Worm (Caenorhabditis elegans) whole organism, L3 larva: ENCODE data around the gene mlt-8.
"Not testable (repeated sequence)": the region's sequence is repeated elsewhere in the genome, so short reads cannot be mapped to it uniquely, and the experiment has no call there.

ENCODE experiments used
- R02D3.7 ChIP-seq: fragments of 150-350 bp; optimal IDR thresholded peaks from 2 replicates; lab custom pipeline; 2014; ENCODE audit warnings: missing biosample characterization, missing genetic modification characterization
- ZK546.5 ChIP-seq: sonication (generic microtip); optimal IDR thresholded peaks from 2 replicates; lab custom pipeline; 2017; ENCODE audit warnings: missing biosample characterization, missing genetic modification characterization
- ama-1 ChIP-seq: fragments of 150-350 bp; optimal IDR thresholded peaks from 2 replicates; lab custom pipeline; 2018
- ceh-16 ChIP-seq: sonication (generic microtip); optimal IDR thresholded peaks from 2 replicates; lab custom pipeline; 2017; ENCODE audit warnings: missing biosample characterization, missing genetic modification characterization
- ceh-28 ChIP-seq: fragments of 150-350 bp; optimal IDR thresholded peaks from 2 replicates; lab custom pipeline; 2014; ENCODE audit warnings: missing biosample characterization, missing genetic modification reagents, missing genetic modification characterization
- ceh-82 ChIP-seq: fragments of 150-350 bp; optimal IDR thresholded peaks from 2 replicates; lab custom pipeline; 2014; ENCODE audit warnings: missing biosample characterization, missing genetic modification characterization
- ceh-9 ChIP-seq: sonication (generic microtip); optimal IDR thresholded peaks from 2 replicates; lab custom pipeline; 2018; ENCODE audit warnings: missing biosample characterization, missing genetic modification characterization
- egl-27 ChIP-seq: sonication (generic microtip); optimal IDR thresholded peaks from 4 replicates; lab custom pipeline; 2017; ENCODE audit warnings: missing biosample characterization, missing genetic modification reagents, missing genetic modification characterization
- egl-5 ChIP-seq: fragments of 150-350 bp; optimal IDR thresholded peaks from 2 replicates; lab custom pipeline; 2017; ENCODE audit warnings: missing biosample characterization, missing genetic modification reagents, missing genetic modification characterization, inconsistent platforms
- elt-2 ChIP-seq: sonication (generic microtip); optimal IDR thresholded peaks from 2 replicates; lab custom pipeline; 2016; ENCODE audit warnings: missing genetic modification reagents, mild to moderate bottlenecking, missing genetic modification characterization, missing compliant biosample characterization
- eor-1 ChIP-seq, 2 experiments: fragments of 150-350 bp; optimal IDR thresholded peaks; 2 replicates each; lab custom pipeline; 2014 to 2018; ENCODE audit warnings: missing biosample characterization in 2 of 2, missing genetic modification characterization in 2 of 2
- fkh-10 ChIP-seq: sonication (generic microtip); optimal IDR thresholded peaks from 2 replicates; lab custom pipeline; 2017; ENCODE audit warnings: missing biosample characterization, missing genetic modification reagents, missing genetic modification characterization
- fkh-2 ChIP-seq: fragments of 150-350 bp; optimal IDR thresholded peaks from 2 replicates; lab custom pipeline; 2014; ENCODE audit warnings: missing biosample characterization, missing genetic modification reagents, missing genetic modification characterization
- hmg-11 ChIP-seq: sonication (generic microtip); optimal IDR thresholded peaks from 2 replicates; lab custom pipeline; 2016; ENCODE audit warnings: missing genetic modification characterization, missing compliant biosample characterization
- jun-1 ChIP-seq: fragments of 150-350 bp; optimal IDR thresholded peaks from 2 replicates; lab custom pipeline; 2014; ENCODE audit warnings: missing biosample characterization, missing genetic modification reagents, missing genetic modification characterization
- lin-39 ChIP-seq: fragments of 150-350 bp; optimal IDR thresholded peaks from 2 replicates; lab custom pipeline; 2018; ENCODE audit warnings: missing biosample characterization, missing genetic modification reagents, missing genetic modification characterization
- lsy-12 ChIP-seq: sonication (generic microtip); optimal IDR thresholded peaks from 2 replicates; lab custom pipeline; 2016; ENCODE audit warnings: mild to moderate bottlenecking, missing genetic modification characterization, missing compliant biosample characterization
- mdl-1 ChIP-seq: fragments of 150-350 bp; optimal IDR thresholded peaks from 2 replicates; lab custom pipeline; 2014; ENCODE audit warnings: missing biosample characterization, missing genetic modification characterization
- mml-1 ChIP-seq: fragments of 150-350 bp; sonication (generic microtip); optimal IDR thresholded peaks from 3 replicates; lab custom pipeline; 2014; ENCODE audit warnings: missing biosample characterization, missing genetic modification characterization
- nhr-11 ChIP-seq: fragments of 150-350 bp; optimal IDR thresholded peaks from 2 replicates; lab custom pipeline; 2014; ENCODE audit warnings: missing biosample characterization, missing genetic modification characterization
- nhr-12 ChIP-seq: fragments of 150-350 bp; optimal IDR thresholded peaks from 2 replicates; lab custom pipeline; 2014; ENCODE audit warnings: missing biosample characterization, missing genetic modification characterization
- nhr-23 ChIP-seq: fragments of 150-350 bp; optimal IDR thresholded peaks from 2 replicates; lab custom pipeline; 2014; ENCODE audit warnings: missing biosample characterization, missing genetic modification reagents, missing genetic modification characterization
- nhr-237 ChIP-seq: fragments of 150-350 bp; optimal IDR thresholded peaks from 2 replicates; lab custom pipeline; 2014; ENCODE audit warnings: missing biosample characterization, missing genetic modification characterization
- nhr-28 ChIP-seq: fragments of 150-350 bp; optimal IDR thresholded peaks from 2 replicates; lab custom pipeline; 2014; ENCODE audit warnings: missing biosample characterization, missing genetic modification characterization
- nhr-43 ChIP-seq: sonication (generic microtip); optimal IDR thresholded peaks from 2 replicates; lab custom pipeline; 2016; ENCODE audit warnings: mild to moderate bottlenecking, missing genetic modification characterization, missing compliant biosample characterization; ENCODE audit not compliant: poor library complexity, severe bottlenecking
- nhr-67 ChIP-seq: fragments of 150-350 bp; optimal IDR thresholded peaks from 2 replicates; lab custom pipeline; 2014; ENCODE audit warnings: missing biosample characterization, missing genetic modification characterization
- nhr-76 ChIP-seq: fragments of 150-350 bp; sonication (generic microtip); optimal IDR thresholded peaks from 5 replicates; lab custom pipeline; 2014; ENCODE audit warnings: missing biosample characterization, missing genetic modification characterization
- nhr-77 ChIP-seq: fragments of 150-350 bp; optimal IDR thresholded peaks from 2 replicates; lab custom pipeline; 2014; ENCODE audit warnings: missing biosample characterization, missing genetic modification characterization
- pha-4 ChIP-seq: fragments of 150-350 bp; optimal IDR thresholded peaks from 2 replicates; lab custom pipeline; 2014; ENCODE audit warnings: missing biosample characterization, missing genetic modification reagents, missing genetic modification characterization
- pqm-1 ChIP-seq: fragments of 150-350 bp; optimal IDR thresholded peaks from 2 replicates; lab custom pipeline; 2017; ENCODE audit warnings: missing biosample characterization, missing genetic modification characterization, inconsistent platforms
- sea-2 ChIP-seq: fragments of 150-350 bp; sonication (generic microtip); optimal IDR thresholded peaks from 4 replicates; lab custom pipeline; 2014; ENCODE audit warnings: missing biosample characterization, missing genetic modification reagents, missing genetic modification characterization
- skn-1 ChIP-seq: fragments of 150-350 bp; optimal IDR thresholded peaks from 2 replicates; lab custom pipeline; 2014; ENCODE audit warnings: missing biosample characterization, missing genetic modification characterization
- snpc-4 ChIP-seq: fragments of 150-350 bp; optimal IDR thresholded peaks from 2 replicates; lab custom pipeline; 2014; ENCODE audit warnings: missing biosample characterization, missing genetic modification characterization
- tbx-2 ChIP-seq: sonication (generic microtip); optimal IDR thresholded peaks from 2 replicates; lab custom pipeline; 2016; ENCODE audit warnings: mild to moderate bottlenecking, missing genetic modification characterization, missing compliant biosample characterization
- unc-62 ChIP-seq: fragments of 150-350 bp; sonication (generic microtip); optimal IDR thresholded peaks from 4 replicates; lab custom pipeline; 2014; ENCODE audit warnings: missing biosample characterization, missing genetic modification reagents, missing genetic modification characterization
- zag-1 ChIP-seq: fragments of 150-350 bp; optimal IDR thresholded peaks from 2 replicates; lab custom pipeline; 2014; ENCODE audit warnings: missing biosample characterization, missing genetic modification characterization
- ztf-11 ChIP-seq: fragments of 150-350 bp; optimal IDR thresholded peaks from 2 replicates; lab custom pipeline; 2014; ENCODE audit warnings: missing biosample characterization, missing genetic modification characterization
- ztf-4 ChIP-seq: fragments of 150-350 bp; optimal IDR thresholded peaks from 2 replicates; lab custom pipeline; 2014; ENCODE audit warnings: missing biosample characterization, missing genetic modification characterization

Gene mlt-8

DNA sequence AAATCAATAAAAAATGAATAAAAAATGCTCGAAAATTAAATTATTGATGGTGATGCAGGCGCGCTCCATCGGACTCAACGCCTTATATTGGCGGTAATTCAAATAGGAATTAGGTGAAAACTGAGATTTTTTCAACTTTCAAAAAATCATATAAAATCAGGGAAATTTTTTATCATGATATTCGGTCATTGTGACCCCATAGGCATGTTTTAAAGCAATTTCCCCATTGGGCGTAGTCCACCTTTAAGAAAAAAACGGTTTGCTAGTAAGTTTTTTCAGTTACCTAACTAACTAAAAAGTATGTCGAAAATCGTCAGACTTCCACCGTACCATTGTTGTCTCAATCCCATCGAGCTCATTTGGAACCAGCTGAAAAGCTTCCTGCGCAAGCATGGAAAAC, 21.3 kb upstream of the mlt-8 start, which contains the start of gene W08F4.1:
TSS of gene W08F4.1 (plus strand) at position 301 of the 400 bp plus-strand sequence.
- TF ChIP-seq sea-2 (GFP tag; lab: Kevin White, UChicago); snpc-4; R02D3.7: not testable (repeated sequence)
- TF ChIP-seq, all 47 proteins: peak for 0; not testable (repeated sequence) for 47

- TF ChIP-seq eor-1 (tag; optimal IDR thresholded peaks at IDR 0.05; lab: Kevin White, UChicago) = no peak
- no peak for TF ChIP-seq lin-39 (tag; lab: Kevin White, UChicago)
- no peak for TF ChIP-seq ceh-9
- no peak for TF ChIP-seq ZK546.5
- TF ChIP-seq nhr-67 (tag; lab: Kevin White, UChicago) = no peak
- TF ChIP-seq nhr-11 (tag; lab: Kevin White, UChicago) = no peak
- TF ChIP-seq hmg-11 = no peak
- TF ChIP-seq nhr-23 (tag; lab: Kevin White, UChicago) = no peak
Observed at ce11 chrII:591110-591509, 19.2 kb upstream of the mlt-8 start, which contains the start of gene W08F4.10. Gene W08F4.10, minus strand, starts transcription at chrII:591210.

- TF ChIP-seq ztf-11 (tag; lab: Kevin White, UChicago) (no peak), hmg-11 (no peak), nhr-76 (tag; lab: Kevin White, UChicago) (no peak), nhr-11 (tag; lab: Kevin White, UChicago) (no peak), R02D3.7 (no peak), skn-1 (tag; lab: Kevin White, UChicago) (no peak), ztf-4 (tag; lab: Kevin White, UChicago) (no peak), nhr-67 (tag; lab: Kevin White, UChicago) (no peak), nhr-77 (tag; lab: Kevin White, UChicago) (no peak), ceh-9 (no peak), pqm-1 (no peak)
Observed at ce11 chrII:587533-587932, 15.6 kb upstream of the mlt-8 start, which contains the start of gene fbxb-34. Gene fbxb-34, plus strand, starts transcription at chrII:587833.

ce11 chrII:584321-584848, 12.5 kb upstream of the mlt-8 start, which contains the start of the genes W08F4.12 and W08F4.13:
Gene W08F4.12, minus strand, starts transcription at chrII:584421.
Gene W08F4.13, plus strand, starts transcription at chrII:584798.
- TF ChIP-seq pqm-1 = no peak
- TF ChIP-seq nhr-28 (tag; lab: Kevin White, UChicago) = no peak
- no peak for TF ChIP-seq egl-5 (tag; lab: Kevin White, UChicago)

DNA sequence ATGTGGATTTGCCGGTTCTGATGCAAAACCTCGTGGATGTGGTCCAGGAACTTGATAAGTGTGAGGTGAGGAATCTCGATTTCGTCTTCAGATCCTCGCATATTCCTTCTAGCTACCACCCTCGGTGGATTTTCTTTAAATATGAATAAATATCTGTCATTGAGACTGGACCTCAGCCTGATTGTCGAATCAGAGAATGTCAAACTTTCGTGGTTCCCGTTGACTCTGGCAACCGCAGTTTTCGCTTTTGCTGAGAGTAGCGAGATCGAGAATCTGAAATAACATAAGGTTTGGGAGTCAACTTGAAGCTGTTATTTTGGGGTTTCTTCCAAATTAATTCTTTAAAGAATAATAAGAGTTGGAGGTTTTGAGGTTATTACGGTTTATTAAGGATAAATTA, 10.7 kb upstream of the mlt-8 start, which contains the start of gene fbxb-14:
TSS of gene fbxb-14 (minus strand) at position 101 of the 400 bp plus-strand sequence.
- TF ChIP-seq elt-2 = no peak
- TF ChIP-seq snpc-4 = no peak
- TF ChIP-seq mml-1 (tag; lab: Kevin White, UChicago) = no peak
- no peak for TF ChIP-seq ztf-11 (tag; lab: Kevin White, UChicago)
- TF ChIP-seq tbx-2 (tag; lab: Kevin White, UChicago) = no peak
- no peak for TF ChIP-seq fkh-10
- TF ChIP-seq fkh-2 = no peak
- TF ChIP-seq ceh-16 (tag; lab: Kevin White, UChicago) = no peak
- no peak for TF ChIP-seq ceh-28 (tag; lab: Kevin White, UChicago)
- TF ChIP-seq zag-1 = no peak
- TF ChIP-seq nhr-43 (tag; lab: Kevin White, UChicago) = no peak
- TF ChIP-seq skn-1 (tag; lab: Kevin White, UChicago) = no peak
- no peak for TF ChIP-seq pha-4

ce11 chrII:581983-582382, 10.1 kb upstream of the mlt-8 start:
- no peak for TF ChIP-seq mdl-1 (tag; lab: Kevin White, UChicago)
- TF ChIP-seq nhr-12 = no peak
- TF ChIP-seq nhr-237 (tag; lab: Kevin White, UChicago) = no peak
- TF ChIP-seq lsy-12 (tag; lab: Kevin White, UChicago) = no peak
- TF ChIP-seq jun-1 (tag; lab: Kevin White, UChicago) = no peak
- no peak for TF ChIP-seq nhr-23 (tag; lab: Kevin White, UChicago)
- no peak for TF ChIP-seq nhr-76 (tag; lab: Kevin White, UChicago)
- no peak for TF ChIP-seq unc-62
- TF ChIP-seq ZK546.5 = no peak
- no peak for TF ChIP-seq ztf-4 (tag; lab: Kevin White, UChicago)
- no peak for TF ChIP-seq ceh-82 (tag; lab: Kevin White, UChicago)
- no peak for TF ChIP-seq egl-27 (tag; lab: Kevin White, UChicago)
- TF ChIP-seq ama-1 (lab: Kevin White, UChicago) = no peak
- no peak for TF ChIP-seq sea-2 (GFP tag; lab: Kevin White, UChicago)
- TF ChIP-seq pqm-1 = no peak
- no peak for TF ChIP-seq nhr-28 (tag; lab: Kevin White, UChicago)
- TF ChIP-seq mml-1 (tag; lab: Kevin White, UChicago) = no peak
- TF ChIP-seq nhr-43 (tag; lab: Kevin White, UChicago) = no peak
